Worm (Caenorhabditis elegans): Measurements from ENCODE around the gene dyf-4.

dyf-4 gene

DNA sequence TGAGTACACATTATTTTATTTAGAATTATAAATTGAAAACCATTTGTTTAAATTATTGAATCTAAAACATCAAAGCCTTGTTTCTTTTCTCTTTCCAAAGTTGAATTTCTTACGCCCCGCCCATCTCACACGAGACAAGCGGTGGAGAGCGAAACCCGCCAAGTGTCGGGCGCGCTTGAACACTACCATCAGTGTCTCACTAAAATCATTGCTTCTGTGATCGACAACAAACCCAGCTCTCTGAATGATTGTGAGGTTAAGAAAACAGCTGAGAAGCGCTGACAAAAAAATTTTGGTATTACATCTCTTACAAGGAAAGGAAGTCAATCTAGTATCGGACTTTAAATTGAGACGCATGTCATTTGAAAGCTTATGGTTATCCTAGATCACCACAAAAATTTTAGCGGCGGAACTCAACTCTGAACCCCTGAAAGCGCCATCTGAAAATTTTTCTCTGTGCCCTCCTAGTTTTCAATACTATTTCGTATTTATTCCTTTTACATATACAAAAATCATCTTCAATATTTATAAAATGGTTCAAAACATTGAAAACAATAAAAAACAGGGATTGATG is 34.4 kb downstream of the dyf-4 start:
- TF ChIP-seq nhr-129 (tag; optimal IDR thresholded peaks at IDR 0.05) (peak; percentile 59), unc-39 (tag; optimal IDR thresholded peaks at IDR 0.05) (no peak), gmeb-1 (tag; optimal IDR thresholded peaks at IDR 0.05) (peak; percentile 81), mab-5 (tag; optimal IDR thresholded peaks at IDR 0.05) (no peak), lsy-2 (tag; optimal IDR thresholded peaks at IDR 0.05) (peak; percentile 61 to 71), sma-9 (GFP tag; optimal IDR thresholded peaks at IDR 0.05) (peak; percentile 86), sma-9 (tag; optimal IDR thresholded peaks at IDR 0.05) (no peak), unc-62 (GFP tag; optimal IDR thresholded peaks at IDR 0.05) (peak; percentile 17), fos-1 (tag; optimal IDR thresholded peaks at IDR 0.05) (peak; percentile 57), snpc-4 (tag; optimal IDR thresholded peaks at IDR 0.05) (peak; percentile 99), dmd-4 (tag; optimal IDR thresholded peaks at IDR 0.05) (no peak), nhr-21 (tag; optimal IDR thresholded peaks at IDR 0.05) (peak; percentile 70), F13H6.1 (tag; optimal IDR thresholded peaks at IDR 0.05) (peak; percentile 75), crh-2 (tag; optimal IDR thresholded peaks at IDR 0.05) (peak; percentile 60), ZK546.5 (tag; optimal IDR thresholded peaks at IDR 0.05) (no peak), mdl-1 (tag; optimal IDR thresholded peaks at IDR 0.05) (peak; percentile 50 to 83), mbf-1 (tag; optimal IDR thresholded peaks at IDR 0.05) (no peak), R02D3.7 (tag; optimal IDR thresholded peaks at IDR 0.05) (peak; percentile 33), lin-13 (GFP tag; optimal IDR thresholded peaks at IDR 0.05) (peak; percentile 81), ztf-1 (GFP tag; conservative IDR thresholded peaks at IDR 0.05) (no peak), egl-27 (tag; optimal IDR thresholded peaks at IDR 0.05) (peak; percentile 45), ceh-16 (tag; optimal IDR thresholded peaks at IDR 0.05) (peak; percentile 71), nhr-10 (tag; optimal IDR thresholded peaks at IDR 0.05) (peak; percentile 27), sma-3 (GFP tag; optimal IDR thresholded peaks at IDR 0.05) (peak; percentile 85), nhr-237 (tag; optimal IDR thresholded peaks at IDR 0.05) (no peak), ama-1 (optimal IDR thresholded peaks at IDR 0.05) (peak; percentile 86), nhr-25 (tag; optimal IDR thresholded peaks at IDR 0.05) (peak; percentile 70), ztf-4 (tag; optimal IDR thresholded peaks at IDR 0.05) (peak; percentile 73)

DNA sequence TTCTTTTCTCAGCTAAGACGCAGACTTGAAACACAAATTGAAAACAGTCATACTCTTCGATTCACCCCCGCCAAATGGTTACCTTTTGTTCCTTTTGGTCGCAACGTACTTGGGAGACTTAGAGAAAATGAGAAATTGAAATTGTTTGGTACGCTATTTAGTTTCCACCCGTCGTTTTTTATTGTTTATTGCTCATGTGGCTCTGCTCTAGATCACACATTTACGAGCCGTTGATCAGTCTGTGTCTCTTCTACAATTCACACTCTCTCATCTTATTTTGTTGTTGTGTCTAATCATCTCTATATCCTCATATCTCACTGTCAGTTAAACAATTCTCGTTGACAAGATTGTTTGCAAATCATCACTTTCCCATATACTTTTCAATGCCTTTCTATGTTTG is 37.5 kb downstream of the dyf-4 start:
- peak; percentile 44 for TF ChIP-seq nhr-129 (tag; optimal IDR thresholded peaks at IDR 0.05)
- TF ChIP-seq sma-9 (GFP tag; optimal IDR thresholded peaks at IDR 0.05) = peak; percentile 19
- TF ChIP-seq sma-9 (tag; optimal IDR thresholded peaks at IDR 0.05) = no peak
- no peak for TF ChIP-seq ceh-16 (tag; optimal IDR thresholded peaks at IDR 0.05)
- no peak for TF ChIP-seq mdl-1 (tag; optimal IDR thresholded peaks at IDR 0.05)

DNA sequence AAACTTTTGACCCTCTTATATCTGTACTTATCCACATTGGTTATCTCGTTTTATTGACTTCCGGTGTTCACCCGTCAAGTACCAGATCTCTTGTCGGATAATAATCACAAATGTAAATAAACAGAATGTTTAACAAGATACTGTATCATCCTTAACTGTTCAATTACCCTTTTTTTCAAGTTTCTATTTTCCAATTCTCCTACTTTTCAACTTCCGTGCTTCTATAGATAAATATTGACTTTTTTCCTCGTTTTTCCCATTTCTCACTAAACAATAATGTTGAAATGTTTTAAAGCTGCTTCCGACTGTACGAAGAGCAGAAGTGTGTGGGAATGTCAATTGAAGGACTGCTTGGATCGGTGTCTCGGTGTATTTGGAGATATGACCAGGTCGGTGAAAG is 38.6 kb downstream of the dyf-4 start, which contains the start of gene inx-11:
Gene inx-11 (plus strand): TSS at position 301 of the 400 bp plus-strand sequence.
- TF ChIP-seq nhr-23 (tag; optimal IDR thresholded peaks at IDR 0.05) = no peak
- TF ChIP-seq F13H6.1 (tag; optimal IDR thresholded peaks at IDR 0.05) = peak; percentile 20

DNA sequence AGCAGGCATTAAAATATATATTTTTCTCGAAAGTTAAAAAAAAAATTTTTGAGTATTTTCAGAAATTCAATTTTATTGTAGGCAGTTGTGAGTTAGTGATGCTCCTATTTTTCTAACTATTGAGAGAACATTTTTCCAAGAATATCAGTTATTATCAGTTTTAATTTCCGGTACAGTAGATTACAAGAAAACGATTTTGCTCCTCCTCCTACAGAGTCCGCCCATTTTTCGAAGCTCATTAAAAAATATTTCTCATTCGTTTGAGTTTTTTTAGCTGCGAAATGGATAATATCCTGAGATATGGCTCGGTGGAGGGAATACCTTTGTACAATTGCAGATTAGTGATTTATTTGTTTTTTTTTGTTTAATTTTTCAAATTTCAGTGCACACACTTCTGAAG is 41.0 kb downstream of the dyf-4 start, which contains the start of gene srt-39:
Gene srt-39 (plus strand): TSS at position 301 of the 400 bp plus-strand sequence.
- TF ChIP-seq nhr-11 (tag; optimal IDR thresholded peaks at IDR 0.05) (no peak), nhr-12 (tag; optimal IDR thresholded peaks at IDR 0.05) (no peak), gmeb-1 (tag; optimal IDR thresholded peaks at IDR 0.05) (no peak), sma-9 (GFP tag; optimal IDR thresholded peaks at IDR 0.05) (no peak), sma-9 (tag; optimal IDR thresholded peaks at IDR 0.05) (no peak), mdl-1 (tag; optimal IDR thresholded peaks at IDR 0.05) (no peak), egl-27 (tag; optimal IDR thresholded peaks at IDR 0.05) (no peak), alr-1 (tag; optimal IDR thresholded peaks at IDR 0.05) (no peak), sem-4 (tag; optimal IDR thresholded peaks at IDR 0.05) (no peak), fos-1 (tag; optimal IDR thresholded peaks at IDR 0.05) (no peak), aly-2 (tag; optimal IDR thresholded peaks at IDR 0.05) (no peak), nhr-25 (tag; optimal IDR thresholded peaks at IDR 0.05) (no peak), peb-1 (tag; optimal IDR thresholded peaks at IDR 0.05) (no peak), unc-39 (tag; optimal IDR thresholded peaks at IDR 0.05) (no peak), R02D3.7 (tag; optimal IDR thresholded peaks at IDR 0.05) (no peak), unc-62 (GFP tag; optimal IDR thresholded peaks at IDR 0.05) (no peak), ztf-4 (tag; optimal IDR thresholded peaks at IDR 0.05) (no peak), lsy-2 (tag; optimal IDR thresholded peaks at IDR 0.05) (no peak), nhr-10 (tag; optimal IDR thresholded peaks at IDR 0.05) (no peak), ztf-11 (tag; optimal IDR thresholded peaks at IDR 0.05) (no peak)

Data from whole organism, L2 larva.